Fruit fly (Drosophila melanogaster) whole organism, pupa: ENCODE results near the gene CG1024.

Experiments used
- CG10348 ChIP-seq: fragments of 200-800 bp; sonication (Bioruptor generic); IDR thresholded peaks from 2 replicates; pipeline ENCODE4 v1.3.6; 2022; ENCODE audit warnings: missing biosample characterization, missing genetic modification characterization
- CG12605 ChIP-seq: fragments of 200-800 bp; sonication (Bioruptor generic); IDR thresholded peaks from 2 replicates; pipeline ENCODE4 v1.3.6; 2022; ENCODE audit warnings: missing biosample characterization, missing genetic modification characterization
- CG13204 ChIP-seq: fragments of 200-800 bp; sonication (Bioruptor generic); optimal IDR thresholded peaks from 2 replicates; lab custom pipeline; 2018; ENCODE audit warnings: missing biosample characterization, mild to moderate bottlenecking, missing genetic modification characterization, moderate library complexity
- CG14655 ChIP-seq: fragments of 200-800 bp; sonication (Bioruptor generic); optimal IDR thresholded peaks from 3 replicates; lab custom pipeline; 2017; ENCODE audit warnings: mild to moderate bottlenecking, missing biosample characterization, missing genetic modification reagents, missing genetic modification characterization
- CG15710 ChIP-seq: fragments of 200-800 bp; sonication (Bioruptor generic); optimal IDR thresholded peaks from 2 replicates; lab custom pipeline; 2018; ENCODE audit warnings: missing biosample characterization, mild to moderate bottlenecking, missing genetic modification characterization, moderate library complexity
- CG17806 ChIP-seq: fragments of 200-800 bp; sonication (Bioruptor generic); optimal IDR thresholded peaks from 2 replicates; lab custom pipeline; 2018; ENCODE audit warnings: missing biosample characterization, mild to moderate bottlenecking, missing genetic modification characterization, moderate library complexity
- CG32121 ChIP-seq: fragments of 200-800 bp; sonication (Bioruptor generic); IDR thresholded peaks from 2 replicates; pipeline ENCODE4 v1.3.6; 2022; ENCODE audit warnings: missing biosample characterization, missing genetic modification characterization
- CG34367 ChIP-seq: fragments of 200-800 bp; sonication (Bioruptor generic); optimal IDR thresholded peaks from 2 replicates; lab custom pipeline; 2018; ENCODE audit warnings: missing biosample characterization, mild to moderate bottlenecking, missing genetic modification characterization
- CG4496 ChIP-seq: fragments of 200-800 bp; sonication (Bioruptor generic); IDR thresholded peaks from 3 replicates; pipeline ENCODE4 v1.3.6; 2022; ENCODE audit warnings: missing biosample characterization, missing genetic modification characterization
- CG8159 ChIP-seq: fragments of 200-800 bp; sonication (Bioruptor generic); optimal IDR thresholded peaks from 3 replicates; lab custom pipeline; 2018; ENCODE audit warnings: missing biosample characterization, mild to moderate bottlenecking, missing genetic modification characterization, moderate library complexity
- CG8301 ChIP-seq: fragments of 200-800 bp; sonication (Bioruptor generic); optimal IDR thresholded peaks from 2 replicates; lab custom pipeline; 2018; ENCODE audit warnings: missing biosample characterization, mild to moderate bottlenecking, missing genetic modification characterization
- CG9948 ChIP-seq: fragments of 200-800 bp; sonication (Bioruptor generic); optimal IDR thresholded peaks from 2 replicates; lab custom pipeline; 2018; ENCODE audit warnings: missing biosample characterization, mild to moderate bottlenecking, missing genetic modification characterization, moderate library complexity
- D1 ChIP-seq: fragments of 200-800 bp; sonication (Bioruptor generic); optimal IDR thresholded peaks from 2 replicates; lab custom pipeline; 2018; ENCODE audit warnings: missing biosample characterization, mild to moderate bottlenecking, missing genetic modification characterization, moderate library complexity
- EcR ChIP-seq: fragments of 200-800 bp; sonication (Bioruptor generic); optimal IDR thresholded peaks from 3 replicates; lab custom pipeline; 2019; ENCODE audit warnings: missing biosample characterization, missing genetic modification characterization, mild to moderate bottlenecking, moderate library complexity, missing genetic modification reagents
- Ets98B ChIP-seq: fragments of 200-800 bp; sonication (Bioruptor generic); IDR thresholded peaks from 2 replicates; pipeline ENCODE4 v1.3.6; 2022; ENCODE audit warnings: missing biosample characterization, missing genetic modification characterization
- Pif1A ChIP-seq: fragments of 200-800 bp; sonication (Bioruptor generic); optimal IDR thresholded peaks from 3 replicates; lab custom pipeline; 2016; ENCODE audit warnings: missing biosample characterization, missing genetic modification characterization
- Pif1B ChIP-seq: fragments of 200-800 bp; sonication (Bioruptor generic); optimal IDR thresholded peaks from 3 replicates; lab custom pipeline; 2016; ENCODE audit warnings: missing biosample characterization, missing genetic modification characterization
- Snoo ChIP-seq: fragments of 200-800 bp; sonication (Bioruptor generic); optimal IDR thresholded peaks from 3 replicates; lab custom pipeline; 2017; ENCODE audit warnings: missing biosample characterization, mild to moderate bottlenecking, missing genetic modification characterization, inconsistent platforms
- fd96Ca ChIP-seq: fragments of 200-800 bp; sonication (Bioruptor generic); IDR thresholded peaks from 3 replicates; pipeline ENCODE4 v1.3.6; 2022; ENCODE audit warnings: missing biosample characterization, missing genetic modification characterization
- gl ChIP-seq: fragments of 200-800 bp; sonication (Bioruptor generic); optimal IDR thresholded peaks from 2 replicates; lab custom pipeline; 2018; ENCODE audit warnings: missing biosample characterization, mild to moderate bottlenecking, missing genetic modification characterization
- rn ChIP-seq: fragments of 200-800 bp; sonication (Bioruptor generic); IDR thresholded peaks from 2 replicates; pipeline ENCODE4 v1.3.6; 2022; ENCODE audit warnings: missing biosample characterization, missing genetic modification characterization

CG1024 gene

dm6 chr3R:6413771-6414438 is 33.8 kb upstream of the CG1024 start:
- peak; percentile 18 for TF ChIP-seq CG14655 (GFP tag; lab: Kevin White, UChicago)
- TF ChIP-seq CG4496 (GFP tag; lab: Robert Waterston, UW): no peak

DNA sequence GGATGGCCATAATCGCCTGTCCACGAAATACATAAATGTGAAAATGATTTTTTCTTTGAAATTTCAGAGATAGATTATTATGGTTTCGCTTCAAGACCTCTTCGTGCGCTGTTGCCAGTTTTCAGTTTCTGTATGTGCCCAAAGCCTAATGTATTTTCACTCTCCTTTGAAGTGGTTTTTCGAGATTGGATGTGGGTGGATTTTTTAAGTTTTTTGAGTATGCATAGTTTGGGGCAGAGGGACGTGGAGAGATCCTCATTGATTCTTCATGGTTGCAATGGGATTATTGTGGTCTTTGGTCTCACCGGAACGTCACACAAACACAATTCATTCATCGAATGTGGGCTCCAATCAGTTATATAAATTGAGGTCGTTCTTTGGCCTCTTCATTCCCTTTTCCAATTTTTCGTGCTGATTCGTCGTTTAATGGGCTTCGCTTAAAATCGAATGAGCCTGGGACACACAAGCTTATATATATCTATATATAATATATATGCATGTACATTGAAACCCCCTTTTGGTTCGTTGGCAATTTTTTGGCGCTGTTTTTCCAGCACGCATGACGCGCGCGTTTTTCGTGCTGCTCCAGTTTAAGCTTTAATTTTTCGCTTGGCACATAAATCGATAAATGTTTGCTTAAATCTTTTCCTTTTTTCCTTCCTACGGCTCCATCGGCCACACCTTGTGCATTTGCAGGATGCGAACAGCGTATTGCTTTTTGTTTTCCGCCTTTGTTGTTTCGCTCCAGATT is 31.5 kb upstream of the CG1024 start:
- TF ChIP-seq CG8301 (tag; lab: Kevin White, UChicago): no peak
- no peak for TF ChIP-seq Snoo
- no peak for TF ChIP-seq fd96Ca (GFP tag; lab: Robert Waterston, UW)
- no peak for TF ChIP-seq CG34367 (tag; lab: Kevin White, UChicago)
- TF ChIP-seq CG13204 (GFP tag; lab: Kevin White, UChicago): no peak
- TF ChIP-seq CG9948: no peak
- no peak for TF ChIP-seq CG15710 (tag; lab: Kevin White, UChicago)
- no peak for TF ChIP-seq CG14655 (GFP tag; lab: Kevin White, UChicago)
- no peak for TF ChIP-seq Pif1B (GFP tag; lab: Kevin White, UChicago)
- TF ChIP-seq, all 21 proteins: peak for 0

DNA sequence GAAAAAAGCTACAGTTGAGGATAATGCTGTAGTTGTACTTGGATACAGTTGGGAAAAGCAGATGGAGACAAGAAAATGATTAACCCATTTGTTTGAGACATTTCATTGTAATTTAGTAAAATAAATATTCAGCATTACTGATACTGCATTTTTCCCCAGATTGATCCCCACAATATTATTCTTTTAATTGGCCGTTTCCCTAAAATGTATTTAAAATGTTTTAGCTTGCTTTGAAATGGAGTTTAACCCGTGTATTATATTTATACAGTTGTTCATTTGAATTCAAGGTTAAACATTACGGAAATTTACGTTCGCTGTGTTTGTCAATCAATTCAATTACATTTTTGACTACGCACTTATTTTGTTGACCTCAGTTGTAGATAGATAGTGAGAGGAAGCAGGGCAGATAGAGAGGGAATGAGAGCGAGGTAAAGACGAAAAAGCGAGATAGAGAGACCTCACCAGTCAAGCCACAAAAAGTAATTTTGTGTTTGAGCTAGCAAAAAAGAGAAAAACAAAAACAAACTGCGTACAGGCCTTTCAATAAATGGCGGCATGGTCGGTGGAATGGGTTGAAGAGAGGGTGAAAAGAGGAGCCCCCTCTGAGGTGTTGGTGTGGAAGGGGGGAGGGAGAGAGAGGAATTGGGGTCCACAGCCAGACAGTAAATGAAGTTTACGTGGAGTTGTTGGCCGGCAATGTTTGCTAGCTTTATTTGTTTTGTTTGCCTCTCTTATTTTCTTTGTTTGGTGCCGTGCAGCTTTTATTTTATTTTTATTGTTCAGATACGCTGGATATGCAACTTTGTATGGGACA is 30.5 kb upstream of the CG1024 start:
- TF ChIP-seq D1 (tag; lab: Kevin White, UChicago) (peak; percentile 83), CG15710 (tag; lab: Kevin White, UChicago) (peak; percentile 75), CG14655 (GFP tag; lab: Kevin White, UChicago) (peak; percentile 91), CG17806 (tag; lab: Kevin White, UChicago) (peak; percentile 76), CG12605 (peak; percentile 79), Pif1B (GFP tag; lab: Kevin White, UChicago) (peak; percentile 67), CG10348 (GFP tag; lab: Robert Waterston, UW) (0 out of 2 replicates have a peak, but pooled peaks have one; percentile 6), Ets98B (GFP tag; lab: Robert Waterston, UW) (peak; percentile 70), fd96Ca (GFP tag; lab: Robert Waterston, UW) (peak; percentile 82), Pif1A (GFP tag; lab: Kevin White, UChicago) (peak; percentile 71), CG8301 (tag; lab: Kevin White, UChicago) (peak; percentile 87), CG32121 (GFP tag; lab: Robert Waterston, UW) (peak; percentile 47), EcR (peak; percentile 95), CG4496 (GFP tag; lab: Robert Waterston, UW) (peak; percentile 65), CG13204 (GFP tag; lab: Kevin White, UChicago) (peak; percentile 80), CG9948 (peak; percentile 85), Snoo (peak; percentile 71), rn (GFP tag; lab: Robert Waterston, UW) (peak; percentile 4; the same call in 1 of the 2 replicates), CG34367 (tag; lab: Kevin White, UChicago) (peak; percentile 63), gl (tag; lab: Kevin White, UChicago) (peak; percentile 90), CG8159 (tag; lab: Kevin White, UChicago) (peak; percentile 86)

- no peak for TF ChIP-seq D1 (tag; lab: Kevin White, UChicago)
- TF ChIP-seq CG9948: no peak
- TF ChIP-seq CG32121 (GFP tag; lab: Robert Waterston, UW): peak; percentile 53
- no peak for TF ChIP-seq Snoo
- no peak for TF ChIP-seq CG17806 (tag; lab: Kevin White, UChicago)
- TF ChIP-seq CG8301 (tag; lab: Kevin White, UChicago): peak; percentile 16
- peak; percentile 62 for TF ChIP-seq CG12605
- no peak for TF ChIP-seq CG10348 (GFP tag; lab: Robert Waterston, UW)
- peak; percentile 72 for TF ChIP-seq CG13204 (GFP tag; lab: Kevin White, UChicago)
- peak; percentile 50 for TF ChIP-seq Ets98B (GFP tag; lab: Robert Waterston, UW)
- no peak for TF ChIP-seq rn (GFP tag; lab: Robert Waterston, UW)
- TF ChIP-seq CG14655 (GFP tag; lab: Kevin White, UChicago): peak; percentile 26
- peak; percentile 22 for TF ChIP-seq Pif1B (GFP tag; lab: Kevin White, UChicago)
- TF ChIP-seq gl (tag; lab: Kevin White, UChicago): peak; percentile 76
- TF ChIP-seq EcR: peak; percentile 95
- peak; percentile 46; the same call in 2 of the 3 replicates for TF ChIP-seq CG4496 (GFP tag; lab: Robert Waterston, UW)
- peak; percentile 27 for TF ChIP-seq CG8159 (tag; lab: Kevin White, UChicago)
- TF ChIP-seq CG15710 (tag; lab: Kevin White, UChicago): peak; percentile 29
- peak; percentile 64; the same call in 1 of the 3 replicates for TF ChIP-seq fd96Ca (GFP tag; lab: Robert Waterston, UW)
- TF ChIP-seq Pif1A (GFP tag; lab: Kevin White, UChicago): peak; percentile 10
- peak; percentile 10 for TF ChIP-seq CG34367 (tag; lab: Kevin White, UChicago)
Measured at dm6 chr3R:6409153-6409571, 29.0 kb upstream of the CG1024 start.

DNA sequence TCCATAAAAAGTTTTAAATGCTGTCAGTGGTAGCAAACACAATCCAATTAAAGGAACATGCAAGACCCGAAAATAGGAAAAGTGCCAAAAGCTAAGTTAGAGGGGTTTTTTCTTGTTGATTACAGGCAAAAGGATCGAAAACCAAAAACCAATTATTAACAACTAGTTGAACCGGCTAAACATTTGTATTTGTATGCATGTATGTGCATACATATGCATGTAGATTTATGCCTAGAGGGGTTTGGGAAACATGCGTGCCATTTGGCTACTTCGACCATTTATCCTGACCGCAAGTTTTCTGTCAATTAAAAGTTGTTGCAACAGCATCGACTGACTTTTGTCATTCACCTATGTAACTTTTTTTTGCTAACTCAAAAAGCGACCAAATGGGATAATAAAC is 28.3 kb upstream of the CG1024 start:
- no peak for TF ChIP-seq CG9948
- no peak for TF ChIP-seq CG14655 (GFP tag; lab: Kevin White, UChicago)
- TF ChIP-seq Pif1B (GFP tag; lab: Kevin White, UChicago): no peak
- no peak for TF ChIP-seq Ets98B (GFP tag; lab: Robert Waterston, UW)
- TF ChIP-seq CG17806 (tag; lab: Kevin White, UChicago): no peak
- no peak for TF ChIP-seq CG10348 (GFP tag; lab: Robert Waterston, UW)
- no peak for TF ChIP-seq CG8159 (tag; lab: Kevin White, UChicago)
- TF ChIP-seq CG34367 (tag; lab: Kevin White, UChicago): no peak
- no peak for TF ChIP-seq gl (tag; lab: Kevin White, UChicago)
- no peak for TF ChIP-seq rn (GFP tag; lab: Robert Waterston, UW)
- TF ChIP-seq CG15710 (tag; lab: Kevin White, UChicago): no peak
- TF ChIP-seq CG13204 (GFP tag; lab: Kevin White, UChicago): no peak
- no peak for TF ChIP-seq Snoo
- no peak for TF ChIP-seq CG12605
- no peak for TF ChIP-seq D1 (tag; lab: Kevin White, UChicago)
- TF ChIP-seq fd96Ca (GFP tag; lab: Robert Waterston, UW): no peak
- TF ChIP-seq EcR: no peak
